Worm (Caenorhabditis elegans): ENCODE data around the gene Y48D7A.1.

ce11 chrX:2972272-2973042 is 36.8 kb upstream of the Y48D7A.1 start:
- TF ChIP-seq unc-62 (GFP tag; optimal IDR thresholded peaks at IDR 0.05) (no peak), pha-4 (tag; optimal IDR thresholded peaks at IDR 0.05) (no peak), ces-1 (GFP tag; optimal IDR thresholded peaks at IDR 0.05) (no peak), snpc-4 (tag; optimal IDR thresholded peaks at IDR 0.05) (no peak), elt-1 (tag; optimal IDR thresholded peaks at IDR 0.05; ENCODE audit: borderline replicate concordance, insufficient read depth) (no peak), ztf-11 (tag; optimal IDR thresholded peaks at IDR 0.05) (no peak), tbx-8 (GFP tag; optimal IDR thresholded peaks at IDR 0.05) (no peak), lsy-2 (tag; optimal IDR thresholded peaks at IDR 0.05) (no peak), nhr-28 (tag; optimal IDR thresholded peaks at IDR 0.05) (no peak)
